Worm (Caenorhabditis elegans) whole organism, L1 larva: Measurements from ENCODE around the gene pkhm-2.

Experiments used
- C34B4.2 ChIP-seq: sonication (generic microtip); optimal IDR thresholded peaks from 2 replicates; lab custom pipeline; 2017; ENCODE audit warnings: mild to moderate bottlenecking, missing genetic modification characterization, missing compliant biosample characterization
- F16B12.6 ChIP-seq: fragments of 150-350 bp; optimal IDR thresholded peaks from 2 replicates; lab custom pipeline; 2014; ENCODE audit warnings: missing biosample characterization, missing genetic modification characterization
- alr-1 ChIP-seq: fragments of 200-800 bp; sonication (Bioruptor generic); optimal IDR thresholded peaks from 2 replicates; lab custom pipeline; 2018; ENCODE audit warnings: borderline replicate concordance, mild to moderate bottlenecking, missing genetic modification characterization, missing compliant biosample characterization
- aly-2 ChIP-seq: fragments of 150-350 bp; optimal IDR thresholded peaks from 2 replicates; lab custom pipeline; 2014; ENCODE audit warnings: missing biosample characterization, missing genetic modification characterization
- ama-1 ChIP-seq: fragments of 150-350 bp; optimal IDR thresholded peaks from 2 replicates; lab custom pipeline; 2014
- blmp-1 ChIP-seq: fragments of 150-350 bp; optimal IDR thresholded peaks from 2 replicates; lab custom pipeline; 2014; ENCODE audit warnings: missing biosample characterization, missing genetic modification characterization
- ceh-82 ChIP-seq, 3 experiments: fragments of 150-350 bp in 1 of 3; sonication (generic microtip) in 2 of 3; optimal IDR thresholded peaks; 2 replicates each; lab custom pipeline; 2014 to 2017; ENCODE audit warnings: missing biosample characterization in 3 of 3, missing genetic modification characterization in 3 of 3
- ceh-90 ChIP-seq: sonication (generic microtip); optimal IDR thresholded peaks from 2 replicates; lab custom pipeline; 2016; ENCODE audit warnings: missing genetic modification characterization, missing compliant biosample characterization
- efl-1 ChIP-seq, 4 experiments: fragments of 150-350 bp; optimal IDR thresholded peaks in 3 of 4; peaks in 1 of 4; 1 replicate in 1 of 4; 2 replicates in 3 of 4; lab custom pipeline; 2014; ENCODE audit warnings: missing biosample characterization in 2 of 4, missing genetic modification characterization in 2 of 4, missing genetic modification reagents in 2 of 4
- efl-3 ChIP-seq: fragments of 200-800 bp; sonication (Bioruptor generic); optimal IDR thresholded peaks from 2 replicates; lab custom pipeline; 2018; ENCODE audit warnings: mild to moderate bottlenecking, missing genetic modification characterization, missing compliant biosample characterization
- egl-27 ChIP-seq, 2 experiments: fragments of 150-350 bp in 1 of 2; sonication (generic microtip); optimal IDR thresholded peaks; 3 replicates each; lab custom pipeline; 2017 to 2018; ENCODE audit warnings: missing biosample characterization in 2 of 2, missing genetic modification characterization in 2 of 2, missing genetic modification reagents in 2 of 2
- elt-3 ChIP-seq, 6 experiments: fragments of 150-350 bp in 1 of 6; sonication (generic microtip); optimal IDR thresholded peaks; 2 replicates each; lab custom pipeline; 2017 to 2018; ENCODE audit warnings: missing biosample characterization in 6 of 6, missing genetic modification characterization in 6 of 6, inconsistent platforms in 1 of 6
- ets-5 ChIP-seq: fragments of 200-800 bp; sonication (Bioruptor generic); IDR thresholded peaks from 2 replicates; pipeline ENCODE4 v1.3.6; 2022; ENCODE audit warnings: missing genetic modification characterization, missing compliant biosample characterization
- fkh-4 ChIP-seq: sonication (generic microtip); optimal IDR thresholded peaks from 2 replicates; lab custom pipeline; 2016; ENCODE audit warnings: missing compliant biosample characterization, missing genetic modification characterization, borderline replicate concordance
- fkh-8 ChIP-seq: sonication (generic microtip); optimal IDR thresholded peaks from 2 replicates; lab custom pipeline; 2016; ENCODE audit warnings: mild to moderate bottlenecking, missing genetic modification characterization, missing compliant biosample characterization
- hpl-2 ChIP-seq: fragments of 150-350 bp; optimal IDR thresholded peaks from 2 replicates; lab custom pipeline; 2014; ENCODE audit warnings: missing biosample characterization, missing genetic modification reagents, missing genetic modification characterization
- lin-13 ChIP-seq: fragments of 150-350 bp; optimal IDR thresholded peaks from 2 replicates; lab custom pipeline; 2014; ENCODE audit warnings: missing biosample characterization, missing genetic modification reagents, missing genetic modification characterization
- lin-14 ChIP-seq: fragments of 200-800 bp; sonication (Bioruptor generic); optimal IDR thresholded peaks from 2 replicates; lab custom pipeline; 2018; ENCODE audit warnings: mild to moderate bottlenecking, missing genetic modification characterization, moderate library complexity, missing compliant biosample characterization
- lin-39 ChIP-seq: fragments of 150-350 bp; optimal IDR thresholded peaks from 2 replicates; lab custom pipeline; 2014; ENCODE audit warnings: missing biosample characterization, missing genetic modification reagents, missing genetic modification characterization
- lsy-2 ChIP-seq, 2 experiments: fragments of 150-350 bp; optimal IDR thresholded peaks; 2 replicates each; lab custom pipeline; 2014; ENCODE audit warnings: missing biosample characterization in 2 of 2, missing genetic modification characterization in 2 of 2
- mab-9 ChIP-seq: fragments of 200-800 bp; sonication (Bioruptor generic); IDR thresholded peaks from 2 replicates; pipeline ENCODE4 v1.3.6; 2022; ENCODE audit warnings: missing genetic modification reagents, missing genetic modification characterization, missing compliant biosample characterization
- mef-2 ChIP-seq: fragments of 150-350 bp; optimal IDR thresholded peaks from 2 replicates; lab custom pipeline; 2014; ENCODE audit warnings: missing biosample characterization, missing genetic modification characterization
- nhr-237 ChIP-seq: fragments of 150-350 bp; optimal IDR thresholded peaks from 2 replicates; lab custom pipeline; 2014; ENCODE audit warnings: missing biosample characterization, missing genetic modification characterization
- nhr-47 ChIP-seq: sonication (generic microtip); optimal IDR thresholded peaks from 2 replicates; lab custom pipeline; 2016; ENCODE audit warnings: mild to moderate bottlenecking, missing genetic modification characterization, moderate library complexity, missing compliant biosample characterization
- nhr-71 ChIP-seq: sonication (generic microtip); optimal IDR thresholded peaks from 2 replicates; lab custom pipeline; 2016; ENCODE audit warnings: mild to moderate bottlenecking, missing genetic modification characterization, moderate library complexity, missing compliant biosample characterization
- nhr-76 ChIP-seq: sonication (generic microtip); optimal IDR thresholded peaks from 2 replicates; lab custom pipeline; 2017; ENCODE audit warnings: missing biosample characterization, missing genetic modification characterization
- nhr-85 ChIP-seq: sonication (generic microtip); peaks from one replicate; lab custom pipeline; 2016; ENCODE audit warnings: missing genetic modification characterization, inconsistent platforms, missing compliant biosample characterization
- pax-3 ChIP-seq: fragments of 200-800 bp; sonication (Bioruptor generic); optimal IDR thresholded peaks from 2 replicates; lab custom pipeline; 2018; ENCODE audit warnings: mild to moderate bottlenecking, missing genetic modification characterization, moderate library complexity, missing compliant biosample characterization
- snu-23 ChIP-seq: sonication (generic microtip); optimal IDR thresholded peaks from 2 replicates; lab custom pipeline; 2016; ENCODE audit warnings: missing genetic modification characterization, missing compliant biosample characterization
- sptf-1 ChIP-seq: fragments of 150-350 bp; optimal IDR thresholded peaks from 2 replicates; lab custom pipeline; 2014; ENCODE audit warnings: missing biosample characterization, missing genetic modification characterization
- tbx-2 ChIP-seq: sonication (generic microtip); optimal IDR thresholded peaks from 2 replicates; lab custom pipeline; 2016; ENCODE audit warnings: missing genetic modification characterization, missing compliant biosample characterization
- tlp-1 ChIP-seq: fragments of 150-350 bp; optimal IDR thresholded peaks from 2 replicates; lab custom pipeline; 2014; ENCODE audit warnings: missing biosample characterization, missing genetic modification characterization
- unc-130 ChIP-seq: fragments of 150-350 bp; optimal IDR thresholded peaks from 2 replicates; lab custom pipeline; 2017; ENCODE audit warnings: missing biosample characterization, missing genetic modification characterization, inconsistent platforms
- unc-30 ChIP-seq: sonication (generic microtip); optimal IDR thresholded peaks from 2 replicates; lab custom pipeline; 2017; ENCODE audit warnings: missing biosample characterization, missing genetic modification characterization
- unc-62 ChIP-seq: fragments of 150-350 bp; optimal IDR thresholded peaks from 2 replicates; lab custom pipeline; 2014; ENCODE audit warnings: missing biosample characterization, missing genetic modification reagents, missing genetic modification characterization
- unc-86 ChIP-seq: sonication (generic microtip); optimal IDR thresholded peaks from 2 replicates; lab custom pipeline; 2016; ENCODE audit warnings: missing genetic modification characterization, missing compliant biosample characterization
- xbp-1 ChIP-seq: sonication (generic microtip); optimal IDR thresholded peaks from 2 replicates; lab custom pipeline; 2016; ENCODE audit warnings: missing genetic modification characterization, missing compliant biosample characterization
- zag-1 ChIP-seq: fragments of 150-350 bp; optimal IDR thresholded peaks from 2 replicates; lab custom pipeline; 2014; ENCODE audit warnings: missing biosample characterization, missing genetic modification characterization
- ztf-11 ChIP-seq, 2 experiments: sonication (generic microtip); optimal IDR thresholded peaks; 2 replicates each; lab custom pipeline; 2016 to 2017; ENCODE audit warnings: missing genetic modification characterization in 2 of 2, missing biosample characterization in 1 of 2, missing compliant biosample characterization in 1 of 2
- ztf-4 ChIP-seq: fragments of 150-350 bp; optimal IDR thresholded peaks from 2 replicates; lab custom pipeline; 2014; ENCODE audit warnings: missing biosample characterization, missing genetic modification characterization

The pkhm-2 gene

DNA sequence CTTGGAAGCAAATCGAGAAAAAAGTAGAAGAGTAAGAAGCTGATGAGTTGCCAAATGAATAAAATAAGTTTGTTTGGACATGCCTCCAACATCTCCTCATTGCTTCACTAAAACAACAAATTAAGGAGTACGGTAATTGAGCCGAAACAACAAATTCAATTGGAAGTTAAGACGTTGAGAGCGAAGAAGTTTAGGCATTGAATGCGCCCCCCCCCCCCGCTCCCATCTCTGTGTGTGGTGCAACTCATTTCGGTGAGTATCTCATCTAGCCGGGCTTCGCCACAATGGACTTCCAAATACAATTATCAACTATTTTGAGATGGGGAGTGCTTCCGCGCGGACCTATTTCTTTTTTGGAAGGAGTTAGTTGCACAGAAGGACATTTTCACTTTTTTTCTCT is 26.2 kb downstream of the pkhm-2 start:
- TF ChIP-seq egl-27 (tag; optimal IDR thresholded peaks at IDR 0.05; lab: Kevin White, UChicago) (no peak), ceh-82 (tag; optimal IDR thresholded peaks at IDR 0.05; lab: Kevin White, UChicago) (no peak), elt-3 (tag; optimal IDR thresholded peaks at IDR 0.05; lab: Kevin White, UChicago) (no peak), lsy-2 (tag; optimal IDR thresholded peaks at IDR 0.05; lab: Kevin White, UChicago) (peak in 1 of 2 experiments; percentile 8), nhr-71 (no peak), nhr-47 (tag; lab: Kevin White, UChicago) (no peak), unc-30 (tag; lab: Kevin White, UChicago) (no peak), nhr-237 (tag; lab: Kevin White, UChicago) (no peak), pax-3 (tag; lab: Kevin White, UChicago) (no peak), efl-1 (optimal IDR thresholded peaks at IDR 0.05; lab: Kevin White, UChicago) (no peak), efl-1 (GFP tag; optimal IDR thresholded peaks at IDR 0.05 in 1 of 2; lab: Kevin White, UChicago) (peak in 1 of 2 experiments; percentile 29), blmp-1 (tag; lab: Kevin White, UChicago) (no peak), lin-39 (tag; lab: Kevin White, UChicago) (no peak), lin-14 (GFP tag; lab: Kevin White, UChicago) (peak; percentile 61), nhr-85 (peak; percentile 57), ztf-11 (tag; optimal IDR thresholded peaks at IDR 0.05; lab: Kevin White, UChicago) (no peak), xbp-1 (no peak), snu-23 (GFP tag; lab: Kevin White, UChicago) (no peak), efl-3 (no peak), C34B4.2 (no peak), ztf-4 (tag; lab: Kevin White, UChicago) (no peak), tbx-2 (tag; lab: Kevin White, UChicago) (peak; percentile 50), unc-130 (tag; lab: Kevin White, UChicago) (no peak), nhr-76 (tag; lab: Kevin White, UChicago) (no peak), alr-1 (tag; lab: Kevin White, UChicago) (no peak), fkh-8 (tag; lab: Kevin White, UChicago) (no peak), F16B12.6 (tag; lab: Kevin White, UChicago) (no peak), tlp-1 (no peak), ama-1 (lab: Kevin White, UChicago) (no peak), ceh-90 (tag; lab: Kevin White, UChicago) (no peak), aly-2 (tag; lab: Kevin White, UChicago) (no peak)

DNA sequence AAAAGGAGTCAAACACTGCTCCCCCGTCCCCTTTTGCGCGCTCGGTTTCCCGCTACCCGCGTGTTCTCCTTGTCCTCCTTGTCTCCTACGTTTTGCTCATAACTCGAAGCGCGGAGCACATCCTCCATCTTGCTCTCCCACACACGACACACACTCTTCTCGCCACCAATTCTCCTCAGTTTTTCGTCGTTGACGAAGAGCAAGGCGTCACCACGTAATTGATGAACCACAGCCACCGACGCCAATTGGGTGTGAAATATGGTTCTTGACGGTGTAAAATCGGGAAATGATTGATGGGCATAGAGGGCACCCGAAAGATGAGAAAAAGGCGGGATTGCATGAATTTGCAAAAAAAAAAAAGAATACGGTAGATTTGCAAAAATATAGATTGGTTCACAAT is 32.4 kb downstream of the pkhm-2 start:
- TF ChIP-seq mef-2 (tag; lab: Kevin White, UChicago) (no peak), sptf-1 (tag; lab: Kevin White, UChicago) (no peak), unc-86 (tag; lab: Kevin White, UChicago) (no peak), nhr-85 (no peak), xbp-1 (no peak), mab-9 (no peak), C34B4.2 (no peak), hpl-2 (GFP tag; lab: Kevin White, UChicago) (no peak), fkh-4 (tag; lab: Kevin White, UChicago) (no peak), alr-1 (tag; lab: Kevin White, UChicago) (no peak), zag-1 (tag; lab: Kevin White, UChicago) (no peak), lin-13 (GFP tag; lab: Kevin White, UChicago) (no peak), ets-5 (no peak), unc-130 (tag; lab: Kevin White, UChicago) (no peak)

DNA sequence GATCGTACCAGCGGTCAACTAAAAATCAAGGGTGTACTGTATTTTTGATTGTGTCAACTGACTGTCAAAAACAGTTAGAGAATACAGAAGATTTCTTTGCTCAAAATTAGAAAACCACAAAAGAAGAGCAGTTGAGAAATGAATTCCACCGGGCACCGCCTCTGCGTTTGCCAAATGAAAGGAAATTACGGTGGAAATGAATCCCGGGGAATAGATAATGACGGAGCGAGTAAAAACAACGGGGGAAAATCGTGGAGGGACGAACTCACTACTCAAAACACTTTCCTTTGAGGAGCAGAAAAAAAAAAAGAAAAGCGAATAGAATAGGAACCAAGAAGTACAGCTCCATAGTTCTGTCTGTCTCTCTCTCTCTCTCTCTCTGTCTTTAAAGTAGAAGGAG is 32.9 kb downstream of the pkhm-2 start:
- TF ChIP-seq unc-62 (no peak), nhr-85 (peak; percentile 10)
